Worm (Caenorhabditis elegans) whole organism, late embryonic: ENCODE results near the gene dpy-10.

Experiments used
- C08G9.2 ChIP-seq: sonication (generic microtip); optimal IDR thresholded peaks from 2 replicates; lab custom pipeline; 2016; ENCODE audit warnings: mild to moderate bottlenecking, missing genetic modification characterization, moderate library complexity, missing compliant biosample characterization
- C38D4.7 ChIP-seq: fragments of 200-800 bp; sonication (Bioruptor generic); optimal IDR thresholded peaks from 2 replicates; lab custom pipeline; 2018; ENCODE audit warnings: mild to moderate bottlenecking, missing genetic modification characterization, moderate library complexity, missing compliant biosample characterization
- pha-2 ChIP-seq: sonication (generic microtip); optimal IDR thresholded peaks from 2 replicates; lab custom pipeline; 2017; ENCODE audit warnings: mild to moderate bottlenecking, missing genetic modification characterization, missing compliant biosample characterization
- unc-86 ChIP-seq: sonication (generic microtip); optimal IDR thresholded peaks from 2 replicates; lab custom pipeline; 2016; ENCODE audit warnings: missing genetic modification characterization, missing compliant biosample characterization

ce11 chrII:6729331-6729730 lies 17.3 kb upstream of the dpy-10 start, which contains the start of gene T14B4.8:
- TF ChIP-seq unc-86 (tag; lab: Kevin White, UChicago) (no peak), pha-2 (tag; lab: Kevin White, UChicago) (no peak), C08G9.2 (tag; lab: Kevin White, UChicago) (no peak), C38D4.7 (GFP tag; lab: Kevin White, UChicago) (no peak)
